Worm (Caenorhabditis elegans) whole organism, young adult: ENCODE measurements around the gene elo-6.

Source experiments
- B0035.1 ChIP-seq: sonication (generic microtip); optimal IDR thresholded peaks from 2 replicates; lab custom pipeline; 2016; ENCODE audit warnings: missing genetic modification characterization, mild to moderate bottlenecking, missing compliant biosample characterization, missing genotype, missing genetic modification reagents
- B0336.3 ChIP-seq: fragments of 200-800 bp; sonication (Bioruptor generic); IDR thresholded peaks from 2 replicates; pipeline ENCODE4 v1.3.6; 2022; ENCODE audit warnings: missing genetic modification characterization, missing compliant biosample characterization
- F22D6.2 ChIP-seq: sonication (generic microtip); optimal IDR thresholded peaks from 2 replicates; lab custom pipeline; 2016; ENCODE audit warnings: mild to moderate bottlenecking, missing genetic modification characterization, missing compliant biosample characterization
- F39B2.1 ChIP-seq: fragments of 200-800 bp; sonication (Bioruptor generic); IDR thresholded peaks from 2 replicates; pipeline ENCODE4 v1.3.6; 2022; ENCODE audit warnings: missing genetic modification reagents, missing genetic modification characterization, missing compliant biosample characterization
- F57A8.1 ChIP-seq: fragments of 200-800 bp; sonication (Bioruptor generic); optimal IDR thresholded peaks from 2 replicates; lab custom pipeline; 2018; ENCODE audit warnings: mild to moderate bottlenecking, missing genetic modification characterization, moderate library complexity, missing compliant biosample characterization
- F57C9.4 ChIP-seq: sonication (generic microtip); optimal IDR thresholded peaks from 2 replicates; lab custom pipeline; 2017; ENCODE audit warnings: mild to moderate bottlenecking, missing genetic modification characterization, missing compliant biosample characterization
- aptf-3 ChIP-seq: fragments of 200-800 bp; sonication (Bioruptor generic); IDR thresholded peaks from 2 replicates; pipeline ENCODE4 v1.3.6; 2022; ENCODE audit warnings: missing genetic modification characterization, missing compliant biosample characterization
- athp-1 ChIP-seq: sonication (generic microtip); optimal IDR thresholded peaks from 2 replicates; lab custom pipeline; 2017; ENCODE audit warnings: mild to moderate bottlenecking, missing genetic modification characterization, missing compliant biosample characterization
- attf-6 ChIP-seq: fragments of 200-800 bp; sonication (Bioruptor generic); IDR thresholded peaks from 2 replicates; pipeline ENCODE4 v1.3.6; 2022; ENCODE audit warnings: missing genetic modification reagents, missing genetic modification characterization, missing compliant biosample characterization
- ccch-3 ChIP-seq: fragments of 200-800 bp; sonication (Bioruptor generic); optimal IDR thresholded peaks from 2 replicates; lab custom pipeline; 2018; ENCODE audit warnings: mild to moderate bottlenecking, missing genetic modification characterization, missing compliant biosample characterization
- cebp-2 ChIP-seq: fragments of 200-800 bp; sonication (Bioruptor generic); IDR thresholded peaks from 2 replicates; pipeline ENCODE4 v1.3.6; 2022; ENCODE audit warnings: missing genetic modification characterization, missing compliant biosample characterization
- ceh-100 ChIP-seq: fragments of 200-800 bp; sonication (Bioruptor generic); IDR thresholded peaks from 2 replicates; pipeline ENCODE4 v1.3.6; 2022; ENCODE audit warnings: missing genetic modification reagents, missing genetic modification characterization, missing compliant biosample characterization
- ceh-79 ChIP-seq: sonication (generic microtip); optimal IDR thresholded peaks from 2 replicates; lab custom pipeline; 2017; ENCODE audit warnings: mild to moderate bottlenecking, missing genetic modification characterization, missing compliant biosample characterization
- chd-7 ChIP-seq: sonication (generic microtip); optimal IDR thresholded peaks from 2 replicates; lab custom pipeline; 2016; ENCODE audit warnings: mild to moderate bottlenecking, missing genetic modification characterization, moderate library complexity, missing compliant biosample characterization
- dox-1 ChIP-seq: fragments of 200-800 bp; sonication (Bioruptor generic); IDR thresholded peaks from 2 replicates; pipeline ENCODE4 v1.3.6; 2022; ENCODE audit warnings: missing genetic modification reagents, missing genetic modification characterization, missing compliant biosample characterization
- dpl-1 ChIP-seq: fragments of 150-350 bp; optimal IDR thresholded peaks from 2 replicates; lab custom pipeline; 2014; ENCODE audit warnings: missing biosample characterization, missing genetic modification reagents, missing genetic modification characterization
- efl-1 ChIP-seq: fragments of 150-350 bp; optimal IDR thresholded peaks from 2 replicates; lab custom pipeline; 2014; ENCODE audit warnings: missing biosample characterization, missing genetic modification reagents, missing genetic modification characterization
- egl-44 ChIP-seq: fragments of 200-800 bp; sonication (Bioruptor generic); IDR thresholded peaks from 2 replicates; pipeline ENCODE4 v1.3.6; 2022; ENCODE audit warnings: missing genetic modification reagents, missing genetic modification characterization, missing compliant biosample characterization
- egrh-3 ChIP-seq: fragments of 200-800 bp; sonication (Bioruptor generic); IDR thresholded peaks from 2 replicates; pipeline ENCODE4 v1.3.6; 2022; ENCODE audit warnings: missing genetic modification reagents, missing genetic modification characterization, missing compliant biosample characterization
- ets-4 ChIP-seq: fragments of 200-800 bp; sonication (Bioruptor generic); optimal IDR thresholded peaks from 2 replicates; lab custom pipeline; 2018; ENCODE audit warnings: mild to moderate bottlenecking, missing genetic modification characterization, missing compliant biosample characterization
- gei-17 ChIP-seq: fragments of 200-800 bp; sonication (Bioruptor generic); optimal IDR thresholded peaks from 2 replicates; lab custom pipeline; 2018; ENCODE audit warnings: mild to moderate bottlenecking, missing genetic modification characterization, missing compliant biosample characterization
- him-1 ChIP-seq: sonication (generic microtip); optimal IDR thresholded peaks from 2 replicates; lab custom pipeline; 2016; ENCODE audit warnings: missing genotype, missing genetic modification reagents, missing genetic modification characterization, missing compliant biosample characterization
- hmg-1.2 ChIP-seq: fragments of 200-800 bp; sonication (Bioruptor generic); IDR thresholded peaks from 2 replicates; pipeline ENCODE4 v1.3.6; 2022; ENCODE audit warnings: missing genetic modification reagents, missing genetic modification characterization, missing compliant biosample characterization
- hrde-1 ChIP-seq: sonication (generic microtip); optimal IDR thresholded peaks from 2 replicates; lab custom pipeline; 2016; ENCODE audit warnings: missing genetic modification characterization, mild to moderate bottlenecking, missing compliant biosample characterization, moderate library complexity, missing genotype, missing genetic modification reagents, borderline replicate concordance
- lag-1 ChIP-seq: fragments of 200-800 bp; sonication (Bioruptor generic); IDR thresholded peaks from 2 replicates; pipeline ENCODE4 v1.3.6; 2022; ENCODE audit warnings: missing genetic modification reagents, missing genetic modification characterization, missing compliant biosample characterization
- let-526 ChIP-seq: fragments of 200-800 bp; sonication (Bioruptor generic); IDR thresholded peaks from 2 replicates; pipeline ENCODE4 v1.3.6; 2022; ENCODE audit warnings: missing genetic modification reagents, missing genetic modification characterization, missing compliant biosample characterization
- let-607 ChIP-seq, 2 experiments: fragments of 200-800 bp in 1 of 2; sonication (Bioruptor generic) in 1 of 2; sonication (generic microtip) in 1 of 2; optimal IDR thresholded peaks; 2 replicates each; lab custom pipeline; 2016 to 2018; ENCODE audit warnings: mild to moderate bottlenecking in 2 of 2, missing compliant biosample characterization in 2 of 2, missing genetic modification characterization in 2 of 2, moderate library complexity in 2 of 2, missing genotype in 1 of 2
- lin-35 ChIP-seq, 3 experiments: fragments of 150-350 bp in 2 of 3; sonication (generic microtip) in 1 of 3; optimal IDR thresholded peaks; 2 replicates each; lab custom pipeline; 2014 to 2018; ENCODE audit warnings: missing biosample characterization in 3 of 3, missing genetic modification characterization in 3 of 3, missing genetic modification reagents in 3 of 3
- lsl-1 ChIP-seq: fragments of 200-800 bp; sonication (Bioruptor generic); optimal IDR thresholded peaks from 2 replicates; lab custom pipeline; 2018; ENCODE audit warnings: mild to moderate bottlenecking, missing genetic modification characterization, moderate library complexity, missing compliant biosample characterization
- lsy-27 ChIP-seq: sonication (generic microtip); optimal IDR thresholded peaks from 2 replicates; lab custom pipeline; 2017; ENCODE audit warnings: missing genetic modification characterization, mild to moderate bottlenecking, missing compliant biosample characterization, antibody characterized with exemption, missing genotype, borderline replicate concordance; ENCODE audit not compliant: insufficient read depth
- madf-3 ChIP-seq: fragments of 200-800 bp; sonication (Bioruptor generic); IDR thresholded peaks from 2 replicates; pipeline ENCODE4 v1.3.6; 2022; ENCODE audit warnings: missing genetic modification reagents, missing genetic modification characterization, missing compliant biosample characterization
- nfya-1 ChIP-seq: sonication (generic microtip); optimal IDR thresholded peaks from 2 replicates; lab custom pipeline; 2017; ENCODE audit warnings: antibody characterized with exemption, missing compliant biosample characterization, missing genetic modification characterization, borderline replicate concordance; ENCODE audit not compliant: insufficient read depth
- nhr-179 ChIP-seq: sonication (generic microtip); optimal IDR thresholded peaks from 2 replicates; lab custom pipeline; 2016; ENCODE audit warnings: mild to moderate bottlenecking, missing genetic modification characterization, missing compliant biosample characterization
- nhr-80 ChIP-seq: sonication (generic microtip); optimal IDR thresholded peaks from 2 replicates; lab custom pipeline; 2016; ENCODE audit warnings: missing genetic modification characterization, missing compliant biosample characterization
- rcor-1 ChIP-seq: fragments of 200-800 bp; sonication (Bioruptor generic); IDR thresholded peaks from 2 replicates; pipeline ENCODE4 v1.3.6; 2022; ENCODE audit warnings: missing genetic modification reagents, missing genetic modification characterization, missing compliant biosample characterization
- rec-8 ChIP-seq, 2 experiments: sonication (generic microtip); optimal IDR thresholded peaks; 2 replicates each; lab custom pipeline; 2016; ENCODE audit warnings: mild to moderate bottlenecking in 2 of 2, missing genetic modification characterization in 2 of 2, missing genetic modification reagents in 2 of 2, missing genotype in 2 of 2, missing biosample characterization in 1 of 2, missing compliant biosample characterization in 1 of 2, moderate library complexity in 1 of 2
- snpc-1.1 ChIP-seq: sonication (generic microtip); optimal IDR thresholded peaks from 2 replicates; lab custom pipeline; 2017; ENCODE audit warnings: missing genetic modification characterization, mild to moderate bottlenecking, missing compliant biosample characterization, antibody characterized with exemption, moderate library complexity, missing genotype, missing genetic modification reagents; ENCODE audit not compliant: insufficient read depth
- snpc-1.3 ChIP-seq: sonication (generic microtip); optimal IDR thresholded peaks from 2 replicates; lab custom pipeline; 2017; ENCODE audit warnings: missing genetic modification characterization, mild to moderate bottlenecking, missing compliant biosample characterization, antibody characterized with exemption, moderate library complexity, missing genotype, missing genetic modification reagents; ENCODE audit not compliant: insufficient read depth
- snpc-4 ChIP-seq, 5 experiments: fragments of 150-350 bp in 1 of 5; sonication (generic microtip) in 4 of 5; optimal IDR thresholded peaks; 2 replicates each; lab custom pipeline; 2014 to 2018; ENCODE audit warnings: missing genetic modification characterization in 5 of 5, missing biosample characterization in 3 of 5, antibody characterized with exemption in 2 of 5, mild to moderate bottlenecking in 2 of 5, missing compliant biosample characterization in 2 of 5, missing genotype in 2 of 5, moderate library complexity in 2 of 5, missing genetic modification reagents in 1 of 5
- tbx-9 ChIP-seq: sonication (generic microtip); optimal IDR thresholded peaks from 2 replicates; lab custom pipeline; 2016; ENCODE audit warnings: borderline replicate concordance, missing genetic modification characterization, inconsistent platforms, missing compliant biosample characterization
- tlf-1 ChIP-seq: fragments of 200-800 bp; sonication (Bioruptor generic); optimal IDR thresholded peaks from 2 replicates; lab custom pipeline; 2018; ENCODE audit warnings: mild to moderate bottlenecking, missing genetic modification characterization, missing compliant biosample characterization
- zfh-2 ChIP-seq: fragments of 200-800 bp; sonication (Bioruptor generic); conservative IDR thresholded peaks from 2 replicates; pipeline ENCODE4 v1.3.6; 2022; ENCODE audit warnings: missing genetic modification reagents, missing genetic modification characterization, missing compliant biosample characterization
- zim-3 ChIP-seq: sonication (generic microtip); optimal IDR thresholded peaks from 2 replicates; lab custom pipeline; 2017; ENCODE audit warnings: mild to moderate bottlenecking, missing genetic modification characterization, moderate library complexity, missing compliant biosample characterization
- ztf-25 ChIP-seq: fragments of 200-800 bp; sonication (Bioruptor generic); IDR thresholded peaks from 2 replicates; pipeline ENCODE4 v1.3.6; 2022; ENCODE audit warnings: missing genetic modification reagents, missing genetic modification characterization, missing compliant biosample characterization
- ztf-28 ChIP-seq: fragments of 200-800 bp; sonication (Bioruptor generic); IDR thresholded peaks from 2 replicates; pipeline ENCODE4 v1.3.6; 2022; ENCODE audit warnings: missing genetic modification reagents, missing genetic modification characterization, missing compliant biosample characterization
- ztf-6 ChIP-seq: fragments of 200-800 bp; sonication (Bioruptor generic); IDR thresholded peaks from 2 replicates; pipeline ENCODE4 v1.3.6; 2022; ENCODE audit warnings: missing genetic modification reagents, missing genetic modification characterization, missing compliant biosample characterization

Gene elo-6

DNA sequence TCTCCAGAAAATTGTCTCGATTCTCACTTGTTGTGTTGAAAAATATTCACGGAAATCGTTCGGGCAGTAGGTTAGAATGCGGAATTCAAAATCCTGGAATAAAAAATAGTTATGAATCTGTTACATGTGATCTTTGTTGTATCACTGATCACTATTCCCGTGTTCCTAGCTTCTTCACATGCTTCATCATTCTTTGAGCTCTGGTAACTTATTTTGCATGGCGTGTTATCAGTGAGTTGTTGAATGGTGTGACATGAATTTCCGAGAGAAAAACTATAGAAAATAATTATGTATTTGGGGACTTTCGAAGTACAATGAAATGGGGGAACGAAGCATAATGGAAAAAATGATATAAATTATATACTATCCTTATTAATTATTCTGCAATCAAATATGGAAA lies 5.2 kb upstream of the elo-6 start:
- TF ChIP-seq F57A8.1 (GFP tag; lab: Kevin White, UChicago), result no peak
- no peak for TF ChIP-seq F39B2.1 (GFP tag; lab: Robert Waterston, UW)
- TF ChIP-seq attf-6, result 0 out of 2 replicates have a peak, but pooled peaks have one; percentile 46
- no peak for TF ChIP-seq lin-35 (GFP tag; optimal IDR thresholded peaks at IDR 0.05; lab: Kevin White, UChicago)
- TF ChIP-seq ztf-25, result no peak
- TF ChIP-seq nhr-179 (tag; lab: Kevin White, UChicago), result no peak
- no peak for TF ChIP-seq nfya-1
- no peak for TF ChIP-seq ztf-28 (GFP tag; lab: Robert Waterston, UW)
- no peak for TF ChIP-seq lag-1 (GFP tag; lab: Robert Waterston, UW)
- no peak for TF ChIP-seq him-1 (tag; lab: Kevin White, UChicago)
- TF ChIP-seq dpl-1, result no peak
- no peak for TF ChIP-seq lsy-27 (tag; lab: Kevin White, UChicago)
- no peak for TF ChIP-seq egrh-3 (GFP tag; lab: Robert Waterston, UW)
- TF ChIP-seq dox-1 (GFP tag; lab: Robert Waterston, UW), result no peak
- peak; percentile 4 for TF ChIP-seq snpc-1.3 (tag; lab: Kevin White, UChicago)
- TF ChIP-seq B0336.3, result 0 out of 2 replicates have a peak, but pooled peaks have one; percentile 10
- no peak for TF ChIP-seq F57C9.4
- TF ChIP-seq gei-17, result no peak
- no peak for TF ChIP-seq zim-3
- TF ChIP-seq rec-8 (tag; optimal IDR thresholded peaks at IDR 0.05; lab: Kevin White, UChicago), result no peak
- TF ChIP-seq lsl-1 (GFP tag; lab: Kevin White, UChicago), result no peak
- TF ChIP-seq hrde-1, result no peak
- TF ChIP-seq hmg-1.2, result 0 out of 2 replicates have a peak, but pooled peaks have one; percentile 16
- TF ChIP-seq tlf-1 (GFP tag; lab: Kevin White, UChicago), result peak; percentile 1
- TF ChIP-seq ztf-6 (GFP tag; lab: Robert Waterston, UW), result no peak
- TF ChIP-seq let-526 (GFP tag; lab: Robert Waterston, UW), result no peak
- TF ChIP-seq nhr-80, result peak; percentile 43
- no peak for TF ChIP-seq snpc-4 (GFP tag; optimal IDR thresholded peaks at IDR 0.05; lab: Kevin White, UChicago)
- peak in 1 of 4 experiments; percentile 45 for TF ChIP-seq snpc-4 (tag; optimal IDR thresholded peaks at IDR 0.05; lab: Kevin White, UChicago)
- no peak for TF ChIP-seq let-607 (tag; optimal IDR thresholded peaks at IDR 0.05; lab: Kevin White, UChicago)
- no peak for TF ChIP-seq B0035.1 (tag; lab: Kevin White, UChicago)

DNA sequence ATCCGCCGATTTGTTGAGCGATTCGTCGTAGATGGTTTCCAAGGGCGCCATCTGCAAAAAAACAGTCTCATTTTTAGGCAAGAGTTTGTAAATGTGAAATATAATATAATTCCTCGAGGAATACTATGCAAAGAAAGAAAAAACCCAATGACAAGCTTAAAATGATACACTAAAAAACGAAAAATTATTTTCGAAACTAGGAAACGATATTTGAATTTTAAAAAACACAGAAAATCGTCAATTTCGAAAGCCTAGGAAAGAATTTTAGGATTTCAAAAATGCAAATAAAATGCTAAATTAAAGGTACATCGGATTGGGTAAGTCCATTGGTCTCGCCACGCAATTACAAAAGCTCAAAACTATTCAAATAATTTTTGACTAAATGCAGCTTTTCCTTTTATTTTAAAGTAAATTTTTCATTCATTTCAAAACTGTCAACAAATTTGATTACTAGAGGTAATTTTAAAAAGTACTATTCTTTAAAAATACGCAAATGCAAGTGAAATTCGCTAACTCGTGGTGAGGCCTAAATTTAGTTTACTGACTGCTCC lies 3.2 kb upstream of the elo-6 start, which contains the start of the genes htp-1 and ZK616.5:
TSS of gene htp-1 (minus strand) at position 51 of the 551 bp plus-strand sequence.
TSS of gene ZK616.5 (plus strand) at position 423 of the 551 bp plus-strand sequence.
- TF ChIP-seq cebp-2 (GFP tag; lab: Robert Waterston, UW), result no peak
- TF ChIP-seq madf-3, result no peak
- TF ChIP-seq F22D6.2, result no peak
- no peak for TF ChIP-seq egl-44 (GFP tag; lab: Robert Waterston, UW)
- no peak for TF ChIP-seq ztf-6 (GFP tag; lab: Robert Waterston, UW)
- no peak for TF ChIP-seq lsy-27 (tag; lab: Kevin White, UChicago)
- TF ChIP-seq rcor-1 (GFP tag; lab: Robert Waterston, UW), result no peak
- no peak for TF ChIP-seq ceh-100 (GFP tag; lab: Robert Waterston, UW)
- TF ChIP-seq snpc-4 (GFP tag; optimal IDR thresholded peaks at IDR 0.05; lab: Kevin White, UChicago), result no peak
- TF ChIP-seq snpc-4 (tag; optimal IDR thresholded peaks at IDR 0.05; lab: Kevin White, UChicago), result peak in 3 of 4 experiments; percentile 19 to 67 (median 63)
- TF ChIP-seq aptf-3 (GFP tag; lab: Robert Waterston, UW), result no peak
- no peak for TF ChIP-seq efl-1 (GFP tag; lab: Kevin White, UChicago)
- TF ChIP-seq ceh-79 (tag; lab: Kevin White, UChicago), result no peak
- no peak for TF ChIP-seq athp-1 (tag; lab: Kevin White, UChicago)
- no peak for TF ChIP-seq zfh-2 (GFP tag; lab: Robert Waterston, UW)
- TF ChIP-seq chd-7 (tag; lab: Kevin White, UChicago), result no peak
- TF ChIP-seq ets-4, result no peak
- no peak for TF ChIP-seq him-1 (tag; lab: Kevin White, UChicago)
- TF ChIP-seq snpc-1.1 (tag; lab: Kevin White, UChicago), result no peak
- no peak for TF ChIP-seq tbx-9 (tag; lab: Kevin White, UChicago)
- TF ChIP-seq lsl-1 (GFP tag; lab: Kevin White, UChicago), result peak; percentile 79
- no peak for TF ChIP-seq ccch-3 (GFP tag; lab: Kevin White, UChicago)
